Comparison of ENCODE assay signal across 3 fruit fly cellular contexts in genomic region chrX:18139950-18140349, dm6.
TF ChIP-seq lines count a peak whose summit lies in the region.

No protein-coding gene starts in this region.

- TF ChIP-seq CTCF in whole organism, embryonic (GFP tag; optimal IDR thresholded peaks at IDR 0.05; lab: Kevin White, UChicago): no peak

TF ChIP-seq in whole organism, 6 proteins besides CTCF, POLR2A, EP300 and RAD21:
- TF ChIP-seq pan (optimal IDR thresholded peaks at IDR 0.05; lab: Kevin White, UChicago) (peak; percentile 58), Dll (optimal IDR thresholded peaks at IDR 0.05; lab: Kevin White, UChicago) (no peak)

TF ChIP-seq in whole organism, embryonic, 481 proteins besides CTCF, POLR2A, EP300 and RAD21:
- TF ChIP-seq BtbVII (GFP tag; optimal IDR thresholded peaks at IDR 0.05; lab: Kevin White, UChicago) (no peak), D19B (GFP tag; optimal IDR thresholded peaks at IDR 0.05; lab: Kevin White, UChicago) (peak; percentile 56), CG14667 (GFP tag; IDR thresholded peaks at IDR 0.05; lab: Robert Waterston, UW) (no peak), row (GFP tag; IDR thresholded peaks at IDR 0.05; lab: Robert Waterston, UW) (peak; percentile 16; the same call in 1 of the 3 replicates), Med (GFP tag; lab: Kevin White, UChicago) (peak; percentile 20), Rfx (GFP tag; IDR thresholded peaks at IDR 0.05; lab: Robert Waterston, UW) (peak; percentile 18; the same call in 1 of the 2 replicates), sens (GFP tag; lab: Kevin White, UChicago) (peak; percentile 2), CG10267 (tag; optimal IDR thresholded peaks at IDR 0.05; lab: Kevin White, UChicago) (no peak), z (GFP tag; IDR thresholded peaks at IDR 0.05; lab: Robert Waterston, UW) (no peak), CG9797 (GFP tag; optimal IDR thresholded peaks at IDR 0.05; lab: Kevin White, UChicago) (no peak)
TF ChIP-seq in whole organism, embryonic: peak in this region for 5.

TF ChIP-seq in whole organism, prepupa, 60 proteins besides CTCF, POLR2A, EP300 and RAD21:
- no peak for TF ChIP-seq CG9139 (GFP tag; optimal IDR thresholded peaks at IDR 0.05; lab: Kevin White, UChicago)
- TF ChIP-seq svp (GFP tag; lab: Kevin White, UChicago): peak; percentile 68
- TF ChIP-seq Eip78C (GFP tag; lab: Kevin White, UChicago): peak; percentile 60
- TF ChIP-seq ss (GFP tag; optimal IDR thresholded peaks at IDR 0.05; lab: Kevin White, UChicago): no peak
